In genomic region chr2L:2202853-2203717, dm6 we compare ENCODE assay signal across 5 fruit fly cellular contexts.
A peak's percentile ranks its signal among the peaks of the same experiment; 100 is the strongest.
TF ChIP-seq lines count a peak whose summit lies in the region.

No protein-coding gene starts in this region.

TF ChIP-seq in whole organism, adult, 20 proteins besides CTCF, POLR2A, EP300 and RAD21 (continued from another document):
- no peak for TF ChIP-seq CG5204 (GFP tag; optimal IDR thresholded peaks at IDR 0.05; lab: Kevin White, UChicago)
- TF ChIP-seq CG1620 (GFP tag; optimal IDR thresholded peaks at IDR 0.05; lab: Kevin White, UChicago), result peak; percentile 1
- peak; percentile 68 for TF ChIP-seq bab1 (GFP tag; optimal IDR thresholded peaks at IDR 0.05; lab: Kevin White, UChicago)

TF ChIP-seq in whole organism, embryonic, 481 proteins besides CTCF, POLR2A, EP300 and RAD21 (continued from another document and continues in another):
- TF ChIP-seq CG30431 (GFP tag; optimal IDR thresholded peaks at IDR 0.05; lab: Kevin White, UChicago) (no peak), CG6854 (GFP tag; optimal IDR thresholded peaks at IDR 0.05; lab: Kevin White, UChicago) (no peak), CG2678 (tag; optimal IDR thresholded peaks at IDR 0.05; lab: Kevin White, UChicago) (peak; percentile 3), Spps (tag; optimal IDR thresholded peaks at IDR 0.05; lab: Kevin White, UChicago) (no peak), CG11695 (GFP tag; IDR thresholded peaks at IDR 0.05; lab: Robert Waterston, UW) (no peak), psq (GFP tag; optimal IDR thresholded peaks at IDR 0.05; lab: Kevin White, UChicago) (peak; percentile 28), crp (GFP tag; optimal IDR thresholded peaks at IDR 0.05; lab: Kevin White, UChicago) (no peak), ac (GFP tag; optimal IDR thresholded peaks at IDR 0.05; lab: Kevin White, UChicago) (no peak), CG3163 (GFP tag; optimal IDR thresholded peaks at IDR 0.05; lab: Kevin White, UChicago) (no peak), her (GFP tag; optimal IDR thresholded peaks at IDR 0.05; lab: Kevin White, UChicago) (no peak), ERR (GFP tag; optimal IDR thresholded peaks at IDR 0.05; lab: Kevin White, UChicago) (no peak), dpn (GFP tag; optimal IDR thresholded peaks at IDR 0.05; lab: Kevin White, UChicago) (no peak), CG18599 (GFP tag; optimal IDR thresholded peaks at IDR 0.05; lab: Kevin White, UChicago) (peak; percentile 13), CG6683 (GFP tag; optimal IDR thresholded peaks at IDR 0.05; lab: Kevin White, UChicago) (no peak), sr (GFP tag; IDR thresholded peaks at IDR 0.05; lab: Robert Waterston, UW) (0 out of 3 replicates have a peak, but pooled peaks have one; percentile 25), Oaz (GFP tag; IDR thresholded peaks at IDR 0.05; lab: Robert Waterston, UW) (no peak), CG33557 (GFP tag; optimal IDR thresholded peaks at IDR 0.05; lab: Kevin White, UChicago) (no peak), CG14050 (GFP tag; IDR thresholded peaks at IDR 0.05; lab: Robert Waterston, UW) (no peak), CG17829 (tag; optimal IDR thresholded peaks at IDR 0.05; lab: Kevin White, UChicago) (no peak), gce (GFP tag; IDR thresholded peaks at IDR 0.05; lab: Robert Waterston, UW) (peak; percentile 22; the same call in 1 of the 3 replicates), CG33213 (GFP tag; optimal IDR thresholded peaks at IDR 0.05; lab: Kevin White, UChicago) (no peak), Neu2 (GFP tag; optimal IDR thresholded peaks at IDR 0.05; lab: Kevin White, UChicago; ENCODE audit: borderline replicate concordance) (no peak), NfI (GFP tag; optimal IDR thresholded peaks at IDR 0.05; lab: Kevin White, UChicago) (no peak), zen (tag; optimal IDR thresholded peaks at IDR 0.05; lab: Kevin White, UChicago) (no peak), NK7.1 (GFP tag; optimal IDR thresholded peaks at IDR 0.05; lab: Kevin White, UChicago) (no peak), CG11560 (tag; IDR thresholded peaks at IDR 0.05; lab: Robert Waterston, UW) (no peak), Ssrp (tag; optimal IDR thresholded peaks at IDR 0.05; lab: Kevin White, UChicago) (no peak), Hand (GFP tag; optimal IDR thresholded peaks at IDR 0.05; lab: Kevin White, UChicago) (no peak), B-H2 (GFP tag; optimal IDR thresholded peaks at IDR 0.05; lab: Kevin White, UChicago) (no peak), hbn (GFP tag; IDR thresholded peaks at IDR 0.05; lab: Robert Waterston, UW; ENCODE audit: partially characterized antibody) (peak; percentile 20; the same call in 1 of the 2 replicates), knrl (GFP tag; IDR thresholded peaks at IDR 0.05; lab: Robert Waterston, UW; ENCODE audit: partially characterized antibody) (no peak), CG5245 (GFP tag; optimal IDR thresholded peaks at IDR 0.05; lab: Kevin White, UChicago) (no peak), CG32772 (GFP tag; IDR thresholded peaks at IDR 0.05; lab: Robert Waterston, UW) (no peak)

TF ChIP-seq in whole organism, prepupa, 60 proteins besides CTCF, POLR2A, EP300 and RAD21 (continued from another document and continues in another):
- TF ChIP-seq CG6276 (GFP tag; optimal IDR thresholded peaks at IDR 0.05; lab: Kevin White, UChicago), result peak; percentile 62
- TF ChIP-seq Sox14 (GFP tag; optimal IDR thresholded peaks at IDR 0.05; lab: Kevin White, UChicago), result peak; percentile 87
- TF ChIP-seq CG8119 (GFP tag; IDR thresholded peaks at IDR 0.05; lab: Robert Waterston, UW), result peak; percentile 64; the same call in 1 of the 3 replicates
- TF ChIP-seq CG10669 (GFP tag; optimal IDR thresholded peaks at IDR 0.05; lab: Kevin White, UChicago), result peak; percentile 14
- no peak for TF ChIP-seq CG8319 (GFP tag; optimal IDR thresholded peaks at IDR 0.05; lab: Kevin White, UChicago)
- peak; percentile 47 for TF ChIP-seq acj6 (GFP tag; optimal IDR thresholded peaks at IDR 0.05; lab: Kevin White, UChicago)
- peak; percentile 72 to 90 for TF ChIP-seq ss (GFP tag; optimal IDR thresholded peaks at IDR 0.05; lab: Kevin White, UChicago)
- peak; percentile 7 for TF ChIP-seq CG10631 (GFP tag; optimal IDR thresholded peaks at IDR 0.05; lab: Kevin White, UChicago)
- peak; percentile 60 for TF ChIP-seq net (GFP tag; optimal IDR thresholded peaks at IDR 0.05; lab: Kevin White, UChicago)
- TF ChIP-seq CG32006 (GFP tag; optimal IDR thresholded peaks at IDR 0.05; lab: Kevin White, UChicago), result peak; percentile 59
- no peak for TF ChIP-seq CG4318 (GFP tag; optimal IDR thresholded peaks at IDR 0.05; lab: Kevin White, UChicago)
- no peak for TF ChIP-seq Smox (GFP tag; optimal IDR thresholded peaks at IDR 0.05; lab: Kevin White, UChicago)
- TF ChIP-seq CG16779 (tag; optimal IDR thresholded peaks at IDR 0.05; lab: Kevin White, UChicago), result peak; percentile 39
- peak; percentile 57 for TF ChIP-seq CG1621 (tag; optimal IDR thresholded peaks at IDR 0.05; lab: Kevin White, UChicago)
- peak; percentile 64 for TF ChIP-seq CG6808 (GFP tag; optimal IDR thresholded peaks at IDR 0.05; lab: Kevin White, UChicago)
- TF ChIP-seq Blimp-1 (GFP tag; optimal IDR thresholded peaks at IDR 0.05; lab: Kevin White, UChicago), result peak; percentile 99
- TF ChIP-seq CG8632 (GFP tag; optimal IDR thresholded peaks at IDR 0.05; lab: Kevin White, UChicago), result no peak
- TF ChIP-seq CG6792 (GFP tag; optimal IDR thresholded peaks at IDR 0.05; lab: Kevin White, UChicago), result peak; percentile 45
- peak; percentile 85 for TF ChIP-seq dsx (GFP tag; optimal IDR thresholded peaks at IDR 0.05; lab: Kevin White, UChicago; ENCODE audit: poor library complexity, severe bottlenecking)
- TF ChIP-seq CG11902 (GFP tag; optimal IDR thresholded peaks at IDR 0.05; lab: Kevin White, UChicago), result no peak
- TF ChIP-seq dac (GFP tag; optimal IDR thresholded peaks at IDR 0.05; lab: Kevin White, UChicago), result peak; percentile 7
- TF ChIP-seq CG11294 (GFP tag; IDR thresholded peaks at IDR 0.05; lab: Robert Waterston, UW), result peak; percentile 24; the same call in 1 of the 2 replicates
- no peak for TF ChIP-seq Hr38 (GFP tag; optimal IDR thresholded peaks at IDR 0.05; lab: Kevin White, UChicago)
- TF ChIP-seq Lpt (GFP tag; optimal IDR thresholded peaks at IDR 0.05; lab: Kevin White, UChicago), result peak; percentile 92
- TF ChIP-seq CG3919 (GFP tag; optimal IDR thresholded peaks at IDR 0.05; lab: Kevin White, UChicago), result peak; percentile 32
- peak; percentile 90 for TF ChIP-seq Eip78C (GFP tag; lab: Kevin White, UChicago)
- peak; percentile 80 for TF ChIP-seq vri (GFP tag; optimal IDR thresholded peaks at IDR 0.05; lab: Kevin White, UChicago)
- no peak for TF ChIP-seq Hr39 (GFP tag; optimal IDR thresholded peaks at IDR 0.05; lab: Kevin White, UChicago)
- peak; percentile 78 for TF ChIP-seq Sox102F (GFP tag; optimal IDR thresholded peaks at IDR 0.05; lab: Kevin White, UChicago)
- peak; percentile 86 for TF ChIP-seq svp (GFP tag; lab: Kevin White, UChicago)
- TF ChIP-seq Eip93F (GFP tag; optimal IDR thresholded peaks at IDR 0.05; lab: Kevin White, UChicago), result no peak
- TF ChIP-seq CG7368 (GFP tag; optimal IDR thresholded peaks at IDR 0.05; lab: Kevin White, UChicago), result peak; percentile 6
- peak; percentile 57 for TF ChIP-seq CG9139 (GFP tag; optimal IDR thresholded peaks at IDR 0.05; lab: Kevin White, UChicago)

TF ChIP-seq in whole organism, pupa, 21 proteins besides CTCF, POLR2A, EP300 and RAD21 (continued from another document):
- TF ChIP-seq CG12605 (GFP tag; IDR thresholded peaks at IDR 0.05; lab: Robert Waterston, UW) (peak; percentile 29; the same call in 1 of the 2 replicates), CG9948 (tag; optimal IDR thresholded peaks at IDR 0.05; lab: Kevin White, UChicago) (no peak)

TF ChIP-seq in whole organism, wandering third instar larva, 38 proteins besides CTCF, POLR2A, EP300 and RAD21 (continued from another document):
- TF ChIP-seq psq (GFP tag; optimal IDR thresholded peaks at IDR 0.05; lab: Kevin White, UChicago), result peak; percentile 97
- TF ChIP-seq sv (GFP tag; optimal IDR thresholded peaks at IDR 0.05; lab: Kevin White, UChicago), result no peak
- TF ChIP-seq fru (GFP tag; optimal IDR thresholded peaks at IDR 0.05; lab: Kevin White, UChicago), result peak; percentile 91
- peak; percentile 93 for TF ChIP-seq Dif (GFP tag; optimal IDR thresholded peaks at IDR 0.05; lab: Kevin White, UChicago; ENCODE audit: partially characterized antibody)
- no peak for TF ChIP-seq lola (GFP tag; optimal IDR thresholded peaks at IDR 0.05; lab: Kevin White, UChicago)
- TF ChIP-seq tai (GFP tag; optimal IDR thresholded peaks at IDR 0.05; lab: Kevin White, UChicago), result peak; percentile 92
- no peak for TF ChIP-seq dmrt93B (GFP tag; optimal IDR thresholded peaks at IDR 0.05; lab: Kevin White, UChicago)
- no peak for TF ChIP-seq brk (GFP tag; optimal IDR thresholded peaks at IDR 0.05; lab: Kevin White, UChicago)
- TF ChIP-seq sage (GFP tag; optimal IDR thresholded peaks at IDR 0.05; lab: Kevin White, UChicago), result peak; percentile 60
- TF ChIP-seq Hnf4 (GFP tag; optimal IDR thresholded peaks at IDR 0.05; lab: Kevin White, UChicago), result peak; percentile 37
- TF ChIP-seq woc (GFP tag; optimal IDR thresholded peaks at IDR 0.05; lab: Kevin White, UChicago), result no peak
- no peak for TF ChIP-seq Myc (optimal IDR thresholded peaks at IDR 0.05; lab: Kevin White, UChicago)
- TF ChIP-seq Dfd (GFP tag; optimal IDR thresholded peaks at IDR 0.05; lab: Kevin White, UChicago), result no peak
- peak; percentile 46 for TF ChIP-seq br (GFP tag; optimal IDR thresholded peaks at IDR 0.05; lab: Kevin White, UChicago)
- no peak for TF ChIP-seq CG9705 (GFP tag; optimal IDR thresholded peaks at IDR 0.05; lab: Kevin White, UChicago)
- peak; percentile 50 for TF ChIP-seq CrebA (GFP tag; optimal IDR thresholded peaks at IDR 0.05; lab: Kevin White, UChicago; ENCODE audit: borderline replicate concordance)
- peak; percentile 68 to 85 for TF ChIP-seq dl (GFP tag; optimal IDR thresholded peaks at IDR 0.05; lab: Kevin White, UChicago; ENCODE audit: insufficient read depth in 1 of 2, partially characterized antibody in 2 of 2)
